Fruit fly (Drosophila melanogaster) whole organism, embryonic: ENCODE results near the gene dlp.
A peak's percentile ranks its signal among the peaks of the same experiment; 100 is the strongest.

Experiments
- BEAF-32 ChIP-seq: fragments of 200-800 bp; sonication (Bioruptor generic); optimal IDR thresholded peaks from 3 replicates; lab custom pipeline; 2017; ENCODE audit warnings: missing biosample characterization, missing genetic modification characterization, mild to moderate bottlenecking, moderate library complexity, missing genetic modification reagents
- BtbVII ChIP-seq: fragments of 200-800 bp; sonication (Bioruptor generic); optimal IDR thresholded peaks from 3 replicates; lab custom pipeline; 2017; ENCODE audit warnings: missing biosample characterization, mild to moderate bottlenecking, missing genetic modification characterization
- C15 ChIP-seq: fragments of 200-800 bp; sonication (Bioruptor generic); IDR thresholded peaks from 3 replicates; pipeline ENCODE4 v1.3.6; 2022; ENCODE audit warnings: missing biosample characterization, missing genetic modification characterization
- CG10147 ChIP-seq: fragments of 200-800 bp; sonication (Bioruptor generic); optimal IDR thresholded peaks from 2 replicates; lab custom pipeline; 2019; ENCODE audit warnings: missing biosample characterization, mild to moderate bottlenecking, missing genetic modification characterization, moderate library complexity
- CG10366 ChIP-seq: fragments of 200-800 bp; sonication (Bioruptor generic); IDR thresholded peaks from 2 replicates; pipeline ENCODE4 v1.3.6; 2022; ENCODE audit warnings: missing biosample characterization, missing genetic modification characterization
- CG12155 ChIP-seq: fragments of 200-800 bp; sonication (Bioruptor generic); optimal IDR thresholded peaks from 3 replicates; lab custom pipeline; 2016; ENCODE audit warnings: missing biosample characterization, missing genetic modification characterization
- CG1233 ChIP-seq: fragments of 200-800 bp; sonication (Bioruptor generic); optimal IDR thresholded peaks from 4 replicates; lab custom pipeline; 2018; ENCODE audit warnings: missing biosample characterization, mild to moderate bottlenecking, missing genetic modification characterization
- CG12659 ChIP-seq: fragments of 200-800 bp; sonication (Bioruptor generic); optimal IDR thresholded peaks from 3 replicates; lab custom pipeline; 2017; ENCODE audit warnings: mild to moderate bottlenecking, missing biosample characterization, missing genetic modification reagents, missing genetic modification characterization
- CG16779 ChIP-seq: fragments of 200-800 bp; sonication (Bioruptor generic); IDR thresholded peaks from 2 replicates; pipeline ENCODE4 v1.3.6; 2022; ENCODE audit warnings: missing biosample characterization, missing genetic modification characterization
- CG16813 ChIP-seq: fragments of 200-800 bp; sonication (Bioruptor generic); IDR thresholded peaks from 3 replicates; pipeline ENCODE4 v1.3.6; 2022; ENCODE audit warnings: missing biosample characterization, missing genetic modification characterization; ENCODE audit not compliant: partially characterized antibody
- CG17186 ChIP-seq: fragments of 200-800 bp; sonication (Bioruptor generic); optimal IDR thresholded peaks from 3 replicates; lab custom pipeline; 2017; ENCODE audit warnings: missing biosample characterization, missing genetic modification reagents, missing genetic modification characterization
- CG18011 ChIP-seq: fragments of 200-800 bp; sonication (Bioruptor generic); optimal IDR thresholded peaks from 2 replicates; lab custom pipeline; 2017; ENCODE audit warnings: missing biosample characterization, missing genetic modification characterization, mild to moderate bottlenecking, moderate library complexity, missing genotype
- CG1832 ChIP-seq: fragments of 200-800 bp; sonication (Bioruptor generic); optimal IDR thresholded peaks from 2 replicates; lab custom pipeline; 2017; ENCODE audit warnings: missing biosample characterization, mild to moderate bottlenecking, missing genetic modification characterization, inconsistent platforms
- CG2199 ChIP-seq: fragments of 200-800 bp; sonication (Bioruptor generic); IDR thresholded peaks from 3 replicates; pipeline ENCODE4 v1.3.6; 2022; ENCODE audit warnings: missing biosample characterization, missing genetic modification characterization
- CG2889 ChIP-seq: fragments of 200-800 bp; sonication (Bioruptor generic); IDR thresholded peaks from 3 replicates; pipeline ENCODE4 v1.3.6; 2022; ENCODE audit warnings: missing biosample characterization, missing genetic modification characterization
- CG31388 ChIP-seq: fragments of 200-800 bp; sonication (Bioruptor generic); optimal IDR thresholded peaks from 2 replicates; lab custom pipeline; 2016; ENCODE audit warnings: missing biosample characterization, missing genetic modification characterization
- CG3163 ChIP-seq: fragments of 200-800 bp; sonication (Bioruptor generic); optimal IDR thresholded peaks from 3 replicates; lab custom pipeline; 2016; ENCODE audit warnings: missing biosample characterization, missing genetic modification characterization
- CG3407 ChIP-seq: fragments of 200-800 bp; sonication (Bioruptor generic); optimal IDR thresholded peaks from 2 replicates; lab custom pipeline; 2018; ENCODE audit warnings: missing biosample characterization, mild to moderate bottlenecking, missing genetic modification characterization
- CG7556 ChIP-seq: fragments of 200-800 bp; sonication (Bioruptor generic); optimal IDR thresholded peaks from 2 replicates; lab custom pipeline; 2017; ENCODE audit warnings: missing biosample characterization, mild to moderate bottlenecking, missing genetic modification characterization
- CG7745 ChIP-seq: fragments of 200-800 bp; sonication (Bioruptor generic); optimal IDR thresholded peaks from 2 replicates; lab custom pipeline; 2018; ENCODE audit warnings: missing biosample characterization, mild to moderate bottlenecking, missing genetic modification characterization, moderate library complexity
- CG8924 ChIP-seq: fragments of 200-800 bp; optimal IDR thresholded peaks from 3 replicates; lab custom pipeline; 2019; ENCODE audit warnings: missing biosample characterization, mild to moderate bottlenecking, missing genetic modification characterization, moderate library complexity
- E2f2 ChIP-seq: fragments of 200-800 bp; sonication (Bioruptor generic); IDR thresholded peaks from 2 replicates; pipeline ENCODE4 v1.3.6; 2022; ENCODE audit warnings: missing biosample characterization, missing genetic modification characterization
- ERR ChIP-seq: fragments of 200-800 bp; sonication (Bioruptor generic); optimal IDR thresholded peaks from 2 replicates; lab custom pipeline; 2016; ENCODE audit warnings: missing biosample characterization, missing genetic modification characterization
- H2.0 ChIP-seq: fragments of 200-800 bp; sonication (Bioruptor generic); IDR thresholded peaks from 2 replicates; pipeline ENCODE4 v1.3.6; 2022; ENCODE audit warnings: missing biosample characterization, missing genetic modification characterization
- Hmx ChIP-seq: fragments of 200-800 bp; sonication (Bioruptor generic); optimal IDR thresholded peaks from 2 replicates; lab custom pipeline; 2016; ENCODE audit warnings: missing biosample characterization, missing genetic modification characterization
- NfI ChIP-seq: fragments of 200-800 bp; sonication (Bioruptor generic); optimal IDR thresholded peaks from 3 replicates; lab custom pipeline; 2018; ENCODE audit warnings: missing biosample characterization, mild to moderate bottlenecking, missing genetic modification characterization, moderate library complexity
- Taf1 ChIP-seq: fragments of 200-800 bp; sonication (Bioruptor generic); IDR thresholded peaks from 2 replicates; pipeline ENCODE4 v1.3.6; 2022; ENCODE audit warnings: missing biosample characterization, missing genetic modification characterization
- Usf ChIP-seq: fragments of 200-800 bp; sonication (Bioruptor generic); optimal IDR thresholded peaks from 2 replicates; lab custom pipeline; 2017; ENCODE audit warnings: missing genotype, missing biosample characterization, missing genetic modification characterization
- YL-1 ChIP-seq: fragments of 200-800 bp; sonication (Bioruptor generic); optimal IDR thresholded peaks from 3 replicates; lab custom pipeline; 2017; ENCODE audit warnings: missing biosample characterization, mild to moderate bottlenecking, missing genetic modification characterization
- ab ChIP-seq: fragments of 200-800 bp; sonication (Bioruptor generic); optimal IDR thresholded peaks from 2 replicates; lab custom pipeline; 2016; ENCODE audit warnings: missing biosample characterization, missing genetic modification characterization
- amos ChIP-seq: fragments of 200-800 bp; sonication (Bioruptor generic); IDR thresholded peaks from 2 replicates; pipeline ENCODE4 v1.3.6; 2022; ENCODE audit warnings: missing biosample characterization, missing genetic modification characterization; ENCODE audit not compliant: partially characterized antibody
- ato ChIP-seq: fragments of 200-800 bp; sonication (Bioruptor generic); IDR thresholded peaks from 2 replicates; pipeline ENCODE4 v1.3.6; 2022; ENCODE audit warnings: missing biosample characterization, missing genetic modification characterization; ENCODE audit not compliant: partially characterized antibody
- bigmax ChIP-seq: fragments of 200-800 bp; sonication (Bioruptor generic); optimal IDR thresholded peaks from 2 replicates; lab custom pipeline; 2018; ENCODE audit warnings: missing biosample characterization, mild to moderate bottlenecking, missing genetic modification characterization
- caup ChIP-seq: fragments of 200-800 bp; sonication (Bioruptor generic); optimal IDR thresholded peaks from 3 replicates; lab custom pipeline; 2017; ENCODE audit warnings: missing biosample characterization, mild to moderate bottlenecking, missing genetic modification characterization, moderate library complexity; ENCODE audit not compliant: severe bottlenecking
- ewg ChIP-seq: fragments of 200-800 bp; sonication (Bioruptor generic); optimal IDR thresholded peaks from 3 replicates; lab custom pipeline; 2017; ENCODE audit warnings: mild to moderate bottlenecking, missing biosample characterization, missing genetic modification reagents, missing genetic modification characterization
- fd102C ChIP-seq: fragments of 200-800 bp; sonication (Bioruptor generic); optimal IDR thresholded peaks from 2 replicates; lab custom pipeline; 2018; ENCODE audit warnings: missing biosample characterization, mild to moderate bottlenecking, missing genetic modification characterization, moderate library complexity
- hb ChIP-seq: fragments of 200-800 bp; sonication (Bioruptor generic); IDR thresholded peaks from 3 replicates; pipeline ENCODE4 v1.3.6; 2022; ENCODE audit warnings: missing biosample characterization, missing genetic modification characterization; ENCODE audit not compliant: partially characterized antibody
- inv ChIP-seq: fragments of 200-800 bp; sonication (Bioruptor generic); IDR thresholded peaks from 2 replicates; pipeline ENCODE4 v1.3.6; 2022; ENCODE audit warnings: missing biosample characterization, missing genetic modification characterization; ENCODE audit not compliant: partially characterized antibody
- mirr ChIP-seq: fragments of 200-800 bp; sonication (Bioruptor generic); optimal IDR thresholded peaks from 3 replicates; lab custom pipeline; 2018; ENCODE audit warnings: missing biosample characterization, mild to moderate bottlenecking, missing genetic modification characterization
- pita ChIP-seq: fragments of 200-800 bp; sonication (Bioruptor generic); optimal IDR thresholded peaks from 2 replicates; lab custom pipeline; 2017; ENCODE audit warnings: missing biosample characterization, mild to moderate bottlenecking, missing genetic modification characterization
- pnt ChIP-seq: fragments of 200-800 bp; sonication (Bioruptor generic); optimal IDR thresholded peaks from 3 replicates; lab custom pipeline; 2016; ENCODE audit warnings: missing biosample characterization, missing genetic modification characterization
- psq ChIP-seq: fragments of 200-800 bp; sonication (Bioruptor generic); optimal IDR thresholded peaks from 2 replicates; lab custom pipeline; 2017; ENCODE audit warnings: missing biosample characterization, missing genetic modification characterization
- sna ChIP-seq: fragments of 200-800 bp; sonication (Bioruptor generic); IDR thresholded peaks from 2 replicates; pipeline ENCODE4 v1.3.6; 2022; ENCODE audit warnings: missing biosample characterization, missing genetic modification characterization; ENCODE audit not compliant: partially characterized antibody
- tio ChIP-seq: fragments of 200-800 bp; sonication (Bioruptor generic); optimal IDR thresholded peaks from 2 replicates; lab custom pipeline; 2017; ENCODE audit warnings: missing biosample characterization, missing genetic modification characterization, inconsistent platforms
- vfl ChIP-seq: fragments of 200-800 bp; sonication (Bioruptor generic); optimal IDR thresholded peaks from 2 replicates; lab custom pipeline; 2016; ENCODE audit warnings: missing biosample characterization, missing genetic modification characterization
- vnd ChIP-seq: fragments of 200-800 bp; sonication (Bioruptor generic); IDR thresholded peaks from 3 replicates; pipeline ENCODE4 v1.3.6; 2022; ENCODE audit warnings: missing biosample characterization, missing genetic modification characterization; ENCODE audit not compliant: partially characterized antibody
- wdn ChIP-seq: fragments of 200-800 bp; sonication (Bioruptor generic); IDR thresholded peaks from 2 replicates; pipeline ENCODE4 v1.3.6; 2022; ENCODE audit warnings: missing biosample characterization, missing genetic modification characterization
- wor ChIP-seq: fragments of 200-800 bp; sonication (Bioruptor generic); IDR thresholded peaks from 2 replicates; pipeline ENCODE4 v1.3.6; 2022; ENCODE audit warnings: missing biosample characterization, missing genetic modification characterization
- z ChIP-seq: fragments of 200-800 bp; sonication (Bioruptor generic); IDR thresholded peaks from 3 replicates; pipeline ENCODE4 v1.3.6; 2022; ENCODE audit warnings: missing biosample characterization, missing genetic modification characterization

The dlp gene

dm6 chr3L:14634773-14635563 lies 2.6 kb downstream of the dlp start (continued):
- no peak for TF ChIP-seq CG10147 (GFP tag; lab: Kevin White, UChicago)
- peak; percentile 64 for TF ChIP-seq tio
- TF ChIP-seq bigmax (GFP tag; lab: Kevin White, UChicago): no peak
- TF ChIP-seq psq (GFP tag; lab: Kevin White, UChicago): peak; percentile 58
- peak; percentile 41; the same call in 1 of the 2 replicates for TF ChIP-seq E2f2 (GFP tag; lab: Robert Waterston, UW)
- no peak for TF ChIP-seq pnt
- no peak for TF ChIP-seq CG31388 (GFP tag; lab: Kevin White, UChicago)
- TF ChIP-seq CG12155 (GFP tag; lab: Kevin White, UChicago): peak; percentile 39
- TF ChIP-seq C15: no peak
- peak; percentile 24 for TF ChIP-seq CG12659 (GFP tag; lab: Kevin White, UChicago)
- no peak for TF ChIP-seq amos
- no peak for TF ChIP-seq hb (GFP tag; lab: Robert Waterston, UW)
- peak; percentile 4 for TF ChIP-seq ewg (GFP tag; lab: Kevin White, UChicago)
- TF ChIP-seq CG1832: no peak
- no peak for TF ChIP-seq mirr (GFP tag; lab: Kevin White, UChicago)
- no peak for TF ChIP-seq vfl
- TF ChIP-seq z (GFP tag; lab: Robert Waterston, UW): no peak
- no peak for TF ChIP-seq ab (GFP tag; lab: Kevin White, UChicago)
- TF ChIP-seq Usf (GFP tag; lab: Kevin White, UChicago): peak; percentile 57
- peak; percentile 82 for TF ChIP-seq CG8924 (tag; lab: Kevin White, UChicago)
- no peak for TF ChIP-seq ato (GFP tag; lab: Robert Waterston, UW)
- TF ChIP-seq CG10366: no peak; the same call in 1 of the 2 replicates
- TF ChIP-seq NfI (GFP tag; lab: Kevin White, UChicago): no peak
- TF ChIP-seq CG2199 (GFP tag; lab: Robert Waterston, UW): peak; percentile 87; the same call in 2 of the 3 replicates
- TF ChIP-seq CG3163 (GFP tag; lab: Kevin White, UChicago): no peak
- TF ChIP-seq BtbVII (GFP tag; lab: Kevin White, UChicago): no peak
- TF ChIP-seq CG3407 (GFP tag; lab: Kevin White, UChicago): peak; percentile 50
- no peak for TF ChIP-seq CG16779
- no peak for TF ChIP-seq pita (GFP tag; lab: Kevin White, UChicago)
- TF ChIP-seq wdn (GFP tag; lab: Robert Waterston, UW): no peak
- TF ChIP-seq sna (GFP tag; lab: Robert Waterston, UW): no peak
- no peak for TF ChIP-seq vnd (GFP tag; lab: Robert Waterston, UW)
- TF ChIP-seq wor (GFP tag; lab: Robert Waterston, UW): no peak
- TF ChIP-seq YL-1 (GFP tag; lab: Kevin White, UChicago): no peak
- no peak for TF ChIP-seq CG17186 (GFP tag; lab: Kevin White, UChicago)
- TF ChIP-seq CG7745 (tag; lab: Kevin White, UChicago): no peak
- no peak for TF ChIP-seq CG2889
- no peak for TF ChIP-seq caup (GFP tag; lab: Kevin White, UChicago)
- TF ChIP-seq CG18011 (GFP tag; lab: Kevin White, UChicago): no peak
- TF ChIP-seq Taf1 (GFP tag; lab: Robert Waterston, UW): no peak
- no peak for TF ChIP-seq inv (GFP tag; lab: Robert Waterston, UW)
- TF ChIP-seq CG16813 (GFP tag; lab: Robert Waterston, UW): no peak
- no peak for TF ChIP-seq fd102C (GFP tag; lab: Kevin White, UChicago)
- peak; percentile 80 for TF ChIP-seq CG7556 (GFP tag; lab: Kevin White, UChicago)
- no peak for TF ChIP-seq BEAF-32 (GFP tag; lab: Kevin White, UChicago)
- no peak for TF ChIP-seq ERR (GFP tag; lab: Kevin White, UChicago)
- TF ChIP-seq Hmx: no peak
- no peak for TF ChIP-seq H2.0 (GFP tag; lab: Robert Waterston, UW)
- TF ChIP-seq CG1233: peak; percentile 64
